Worm (Caenorhabditis elegans): Measurements from ENCODE around the gene Y37H2A.11.

DNA sequence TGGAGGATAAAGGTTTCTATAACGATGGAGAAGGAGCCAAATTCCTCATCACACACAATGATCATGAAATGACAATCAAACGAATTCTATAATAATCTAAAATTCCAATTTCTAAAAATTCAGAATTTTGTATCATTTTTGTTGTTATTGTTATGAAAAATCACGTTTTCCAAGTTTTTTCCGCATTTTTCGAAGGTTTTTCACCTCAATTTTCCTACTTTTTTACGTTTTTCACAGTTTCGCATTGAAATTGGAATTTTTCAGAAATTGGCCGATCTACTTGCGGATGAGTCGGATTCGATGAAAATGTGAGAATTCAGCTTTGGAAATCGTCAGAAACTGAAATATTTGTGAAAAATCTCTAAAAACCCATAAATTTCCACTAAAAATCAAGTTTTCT, 16.2 kb upstream of the Y37H2A.11 start, which contains the start of gene fbxa-210:
- no peak for TF ChIP-seq W03F9.2 (tag; optimal IDR thresholded peaks at IDR 0.05)
- TF ChIP-seq him-1 (tag; optimal IDR thresholded peaks at IDR 0.05) = no peak

Measured in whole organism, L4/young adult.